Worm (Caenorhabditis elegans) whole organism, early embryonic: ENCODE results near the gene dhs-12.

Experiments
- B0310.2 ChIP-seq: sonication (generic microtip); optimal IDR thresholded peaks from 2 replicates; lab custom pipeline; 2016; ENCODE audit warnings: mild to moderate bottlenecking, missing genetic modification characterization, missing compliant biosample characterization
- F13C5.2 ChIP-seq: sonication (generic microtip); optimal IDR thresholded peaks from 2 replicates; lab custom pipeline; 2017; ENCODE audit warnings: mild to moderate bottlenecking, missing genetic modification characterization, inconsistent platforms, missing compliant biosample characterization
- aly-1 ChIP-seq: sonication (generic microtip); optimal IDR thresholded peaks from 2 replicates; lab custom pipeline; 2016; ENCODE audit warnings: missing genetic modification characterization, missing compliant biosample characterization
- ama-1 ChIP-seq: fragments of 150-350 bp; optimal IDR thresholded peaks from 2 replicates; lab custom pipeline; 2014
- ceh-13 ChIP-seq: fragments of 200-800 bp; sonication (Bioruptor generic); optimal IDR thresholded peaks from 2 replicates; lab custom pipeline; 2018; ENCODE audit warnings: mild to moderate bottlenecking, missing genetic modification characterization, missing compliant biosample characterization
- ceh-36 ChIP-seq: sonication (generic microtip); optimal IDR thresholded peaks from 2 replicates; lab custom pipeline; 2016; ENCODE audit warnings: missing genetic modification characterization, inconsistent platforms, missing compliant biosample characterization
- ets-7 ChIP-seq: sonication (generic microtip); optimal IDR thresholded peaks from 2 replicates; lab custom pipeline; 2016; ENCODE audit warnings: missing genotype, missing genetic modification characterization, missing compliant biosample characterization
- flt-1 ChIP-seq: fragments of 200-800 bp; sonication (Bioruptor generic); IDR thresholded peaks from 2 replicates; pipeline ENCODE4 v1.3.6; 2022; ENCODE audit warnings: missing genetic modification characterization, missing compliant biosample characterization
- hmbx-1 ChIP-seq: sonication (generic microtip); optimal IDR thresholded peaks from 2 replicates; lab custom pipeline; 2016; ENCODE audit warnings: mild to moderate bottlenecking, missing genetic modification characterization, missing compliant biosample characterization
- hmg-4 ChIP-seq: fragments of 200-800 bp; sonication (Bioruptor generic); optimal IDR thresholded peaks from 2 replicates; lab custom pipeline; 2018; ENCODE audit warnings: mild to moderate bottlenecking, missing genetic modification characterization, missing compliant biosample characterization
- hnd-1 ChIP-seq: sonication (generic microtip); optimal IDR thresholded peaks from 2 replicates; lab custom pipeline; 2016; ENCODE audit warnings: missing genetic modification characterization, missing compliant biosample characterization
- pes-1 ChIP-seq: fragments of 200-800 bp; sonication (Bioruptor generic); IDR thresholded peaks from 2 replicates; pipeline ENCODE4 v1.3.6; 2022; ENCODE audit warnings: missing genetic modification reagents, missing genetic modification characterization, missing compliant biosample characterization
- scrt-1 ChIP-seq: fragments of 200-800 bp; sonication (Bioruptor generic); IDR thresholded peaks from 2 replicates; pipeline ENCODE4 v1.3.6; 2022; ENCODE audit warnings: missing genetic modification characterization, missing compliant biosample characterization
- sea-1 ChIP-seq: fragments of 200-800 bp; sonication (Bioruptor generic); conservative IDR thresholded peaks from 2 replicates; pipeline ENCODE4 v1.3.6; 2022; ENCODE audit warnings: missing genetic modification characterization, missing compliant biosample characterization
- tbx-11 ChIP-seq: fragments of 200-800 bp; sonication (Bioruptor generic); IDR thresholded peaks from 2 replicates; pipeline ENCODE4 v1.3.6; 2022; ENCODE audit warnings: missing genetic modification characterization, missing compliant biosample characterization
- tbx-37 ChIP-seq: fragments of 200-800 bp; sonication (Bioruptor generic); conservative IDR thresholded peaks from 2 replicates; pipeline ENCODE4 v1.3.6; 2022; ENCODE audit warnings: missing genetic modification reagents, missing genetic modification characterization, missing compliant biosample characterization
- tra-4 ChIP-seq: sonication (generic microtip); optimal IDR thresholded peaks from 2 replicates; lab custom pipeline; 2017; ENCODE audit warnings: missing genetic modification characterization, missing compliant biosample characterization

dhs-12 gene

DNA sequence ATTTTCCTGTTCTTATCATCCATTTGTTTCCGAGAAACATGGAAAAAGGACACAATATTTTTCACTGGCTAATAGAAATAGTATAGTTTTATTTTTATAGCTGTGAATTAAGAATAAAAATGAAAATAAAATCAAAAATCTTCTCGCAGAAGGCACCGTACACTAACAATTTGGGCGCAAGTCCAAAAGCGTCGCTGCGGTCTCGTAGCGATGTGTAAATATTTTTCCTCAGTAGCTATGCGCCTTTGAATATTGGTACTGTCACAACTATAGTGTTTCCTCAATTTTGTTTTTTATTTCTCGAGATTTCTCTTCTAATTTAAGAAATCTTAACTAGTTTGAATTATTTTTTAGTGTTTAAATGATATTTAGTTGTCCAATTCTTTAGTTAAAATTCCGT, 14.8 kb downstream of the dhs-12 start:
- TF ChIP-seq tra-4 (tag; lab: Kevin White, UChicago) (no peak), ets-7 (tag; lab: Kevin White, UChicago) (no peak), ceh-13 (no peak), pes-1 (GFP tag; lab: Robert Waterston, UW) (no peak), hnd-1 (no peak), flt-1 (no peak), tbx-11 (GFP tag; lab: Robert Waterston, UW) (no peak), ama-1 (lab: Kevin White, UChicago) (no peak), sea-1 (no peak), tbx-37 (GFP tag; lab: Robert Waterston, UW) (no peak), aly-1 (tag; lab: Kevin White, UChicago) (no peak), hmg-4 (GFP tag; lab: Kevin White, UChicago) (no peak), scrt-1 (GFP tag; lab: Robert Waterston, UW) (no peak), B0310.2 (no peak), F13C5.2 (tag; lab: Kevin White, UChicago) (no peak), hmbx-1 (tag; lab: Kevin White, UChicago) (no peak), ceh-36 (tag; lab: Kevin White, UChicago) (no peak)

- no peak for TF ChIP-seq F13C5.2 (tag; lab: Kevin White, UChicago)
- TF ChIP-seq B0310.2 = no peak
- TF ChIP-seq ceh-36 (tag; lab: Kevin White, UChicago) = no peak
Observed at ce11 chrIV:10157489-10158088, 15.3 kb downstream of the dhs-12 start, which contains the start of gene ttr-53. Gene ttr-53, plus strand, starts transcription at chrIV:10158038.

DNA sequence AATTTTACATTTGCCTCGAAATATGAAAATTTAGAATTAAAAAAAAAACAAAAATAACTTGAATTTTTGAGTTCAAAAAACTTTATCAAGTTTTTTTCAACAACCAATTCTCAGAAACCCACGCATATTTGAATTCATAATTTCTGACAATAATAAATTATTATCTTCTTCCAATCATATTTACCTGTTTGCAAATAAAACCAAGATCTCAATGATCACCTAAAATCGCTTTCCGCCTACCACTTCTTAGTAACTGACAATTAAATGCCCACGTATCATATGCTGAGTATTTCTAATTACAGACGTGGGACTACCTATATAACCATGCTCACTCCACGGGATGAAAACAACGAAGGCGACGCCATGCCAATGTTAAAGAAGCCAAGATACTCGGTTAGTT, 19.5 kb downstream of the dhs-12 start, which contains the start of gene pps-1:
Gene pps-1, plus strand, starts transcription at position 301 of the 400 bp plus-strand sequence.
- TF ChIP-seq B0310.2 (no peak), ets-7 (tag; lab: Kevin White, UChicago) (no peak), tra-4 (tag; lab: Kevin White, UChicago) (no peak), F13C5.2 (tag; lab: Kevin White, UChicago) (no peak), scrt-1 (GFP tag; lab: Robert Waterston, UW) (no peak), tbx-37 (GFP tag; lab: Robert Waterston, UW) (no peak), aly-1 (tag; lab: Kevin White, UChicago) (no peak), hmbx-1 (tag; lab: Kevin White, UChicago) (no peak), hnd-1 (no peak), flt-1 (no peak), ama-1 (lab: Kevin White, UChicago) (no peak), ceh-36 (tag; lab: Kevin White, UChicago) (no peak), hmg-4 (GFP tag; lab: Kevin White, UChicago) (no peak), ceh-13 (no peak), pes-1 (GFP tag; lab: Robert Waterston, UW) (no peak), sea-1 (no peak)

ce11 chrIV:10164086-10164485, 21.8 kb downstream of the dhs-12 start:
- no peak for TF ChIP-seq hmbx-1 (tag; lab: Kevin White, UChicago)
- no peak for TF ChIP-seq tra-4 (tag; lab: Kevin White, UChicago)
- TF ChIP-seq tbx-37 (GFP tag; lab: Robert Waterston, UW) = no peak

DNA sequence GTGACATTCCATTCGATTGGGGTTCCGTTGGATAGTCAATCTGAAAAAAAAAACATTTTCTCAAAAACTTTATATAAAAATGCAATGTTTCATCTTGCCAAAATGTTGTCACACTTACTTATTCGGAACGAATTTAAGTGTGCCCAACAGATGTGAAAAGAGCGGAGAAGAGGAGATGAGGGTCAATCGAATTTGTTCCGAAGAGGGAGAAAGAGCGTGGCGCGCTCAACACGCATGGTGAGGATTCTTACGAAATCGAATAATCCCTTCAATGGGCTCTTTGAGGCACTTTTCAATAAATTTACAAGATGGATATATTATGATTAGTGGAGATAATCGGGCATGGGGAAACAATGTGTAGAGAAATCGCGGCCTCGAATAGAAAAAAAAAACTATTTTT, 28.6 kb downstream of the dhs-12 start:
- TF ChIP-seq sea-1 (no peak), pes-1 (GFP tag; lab: Robert Waterston, UW) (no peak), flt-1 (no peak), ama-1 (lab: Kevin White, UChicago) (no peak), ets-7 (tag; lab: Kevin White, UChicago) (no peak), tbx-11 (GFP tag; lab: Robert Waterston, UW) (no peak), B0310.2 (no peak), tra-4 (tag; lab: Kevin White, UChicago) (no peak), F13C5.2 (tag; lab: Kevin White, UChicago) (no peak), hmbx-1 (tag; lab: Kevin White, UChicago) (no peak), ceh-36 (tag; lab: Kevin White, UChicago) (no peak), hnd-1 (no peak), aly-1 (tag; lab: Kevin White, UChicago) (no peak), scrt-1 (GFP tag; lab: Robert Waterston, UW) (no peak), ceh-13 (no peak), tbx-37 (GFP tag; lab: Robert Waterston, UW) (no peak), hmg-4 (GFP tag; lab: Kevin White, UChicago) (no peak)

- no peak for TF ChIP-seq pes-1 (GFP tag; lab: Robert Waterston, UW)
- no peak for TF ChIP-seq F13C5.2 (tag; lab: Kevin White, UChicago)
- TF ChIP-seq ceh-13 = no peak
- TF ChIP-seq ets-7 (tag; lab: Kevin White, UChicago) = no peak
- TF ChIP-seq hmbx-1 (tag; lab: Kevin White, UChicago) = no peak
- no peak for TF ChIP-seq tra-4 (tag; lab: Kevin White, UChicago)
- no peak for TF ChIP-seq ceh-36 (tag; lab: Kevin White, UChicago)
- no peak for TF ChIP-seq aly-1 (tag; lab: Kevin White, UChicago)
- no peak for TF ChIP-seq ama-1 (lab: Kevin White, UChicago)
Observed at ce11 chrIV:10174328-10174727, 32.1 kb downstream of the dhs-12 start, which contains the start of gene pxf-1. Gene pxf-1, minus strand, starts transcription at chrIV:10174341.

DNA sequence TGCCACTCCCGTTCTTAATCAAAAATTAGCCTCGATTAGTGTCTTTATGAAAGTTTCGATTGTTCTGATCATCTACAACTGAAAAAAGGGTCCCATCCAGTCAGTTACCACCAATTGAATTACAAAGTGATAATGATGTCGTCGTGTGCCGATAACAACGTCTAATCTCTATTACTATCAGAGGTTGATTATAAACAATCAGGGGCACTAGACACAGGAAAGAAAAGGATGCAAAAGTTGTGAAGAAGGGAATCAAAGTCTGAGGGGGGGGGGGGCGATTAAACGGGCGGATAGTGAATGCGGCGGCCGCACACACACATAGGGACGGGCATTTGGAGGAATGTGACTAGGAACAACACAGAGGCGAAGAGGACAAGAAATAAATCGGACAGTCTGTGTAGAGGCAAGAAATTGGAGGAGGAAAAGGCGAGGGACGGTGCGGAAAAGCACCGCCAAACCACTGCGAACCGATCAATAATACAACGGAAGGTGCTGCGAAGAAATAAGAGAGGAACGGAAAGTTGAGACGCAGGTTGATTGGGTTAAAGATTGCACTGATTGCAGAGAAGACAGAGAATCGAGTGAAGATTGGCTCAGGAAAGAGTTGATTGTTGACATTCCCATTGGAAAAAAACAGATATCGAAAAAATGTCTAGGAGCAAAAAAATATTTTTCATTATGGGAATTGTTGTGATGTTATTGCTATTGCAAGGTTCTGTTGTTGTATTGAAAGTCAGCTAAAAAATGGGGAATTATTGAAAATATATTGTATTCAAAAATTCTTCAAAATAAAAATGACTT, 32.9 kb downstream of the dhs-12 start:
- no peak for TF ChIP-seq tbx-37 (GFP tag; lab: Robert Waterston, UW)
- TF ChIP-seq ceh-36 (tag; lab: Kevin White, UChicago) = peak; percentile 28
- TF ChIP-seq aly-1 (tag; lab: Kevin White, UChicago) = no peak
- peak; percentile 79 for TF ChIP-seq hmg-4 (GFP tag; lab: Kevin White, UChicago)
- peak; percentile 45 for TF ChIP-seq B0310.2
